Fruit fly (Drosophila melanogaster) whole organism, embryonic: ENCODE data around the gene Jupiter.

ENCODE experiments used
- Asciz ChIP-seq: fragments of 200-800 bp; sonication (Bioruptor generic); optimal IDR thresholded peaks from 2 replicates; lab custom pipeline; 2017; ENCODE audit warnings: missing biosample characterization, mild to moderate bottlenecking, missing genetic modification characterization, missing genetic modification reagents
- CG11456 ChIP-seq: fragments of 200-800 bp; sonication (Bioruptor generic); IDR thresholded peaks from 3 replicates; pipeline ENCODE4 v1.3.6; 2022; ENCODE audit warnings: missing biosample characterization, missing genetic modification characterization
- CG11560 ChIP-seq: fragments of 200-800 bp; sonication (Bioruptor generic); IDR thresholded peaks from 3 replicates; pipeline ENCODE4 v1.3.6; 2022; ENCODE audit warnings: missing biosample characterization, missing genetic modification characterization
- CG11696 ChIP-seq: fragments of 200-800 bp; sonication (Bioruptor generic); IDR thresholded peaks from 2 replicates; pipeline ENCODE4 v1.3.6; 2022; ENCODE audit warnings: missing biosample characterization, missing genetic modification characterization
- CG12659 ChIP-seq: fragments of 200-800 bp; sonication (Bioruptor generic); optimal IDR thresholded peaks from 3 replicates; lab custom pipeline; 2017; ENCODE audit warnings: mild to moderate bottlenecking, missing biosample characterization, missing genetic modification reagents, missing genetic modification characterization
- CG1603 ChIP-seq: fragments of 200-800 bp; sonication (Bioruptor generic); optimal IDR thresholded peaks from 2 replicates; lab custom pipeline; 2019; ENCODE audit warnings: missing biosample characterization, mild to moderate bottlenecking, missing genetic modification characterization, moderate library complexity
- CG17912 ChIP-seq: fragments of 200-800 bp; sonication (Bioruptor generic); optimal IDR thresholded peaks from 2 replicates; lab custom pipeline; 2018; ENCODE audit warnings: missing biosample characterization, mild to moderate bottlenecking, missing genetic modification characterization
- CG18011 ChIP-seq: fragments of 200-800 bp; sonication (Bioruptor generic); optimal IDR thresholded peaks from 2 replicates; lab custom pipeline; 2017; ENCODE audit warnings: missing biosample characterization, missing genetic modification characterization, mild to moderate bottlenecking, moderate library complexity, missing genotype
- CG18599 ChIP-seq: fragments of 200-800 bp; sonication (Bioruptor generic); optimal IDR thresholded peaks from 3 replicates; lab custom pipeline; 2017; ENCODE audit warnings: missing biosample characterization, missing genetic modification characterization, mild to moderate bottlenecking, moderate library complexity, missing genetic modification reagents
- CG18619 ChIP-seq: fragments of 200-800 bp; sonication (Bioruptor generic); optimal IDR thresholded peaks from 3 replicates; lab custom pipeline; 2017; ENCODE audit warnings: missing biosample characterization, mild to moderate bottlenecking, missing genetic modification characterization
- CG32532 ChIP-seq: fragments of 200-800 bp; sonication (Bioruptor generic); IDR thresholded peaks from 2 replicates; pipeline ENCODE4 v1.3.6; 2022; ENCODE audit warnings: missing biosample characterization, missing genetic modification characterization
- CG3281 ChIP-seq: fragments of 200-800 bp; sonication (Bioruptor generic); optimal IDR thresholded peaks from 3 replicates; lab custom pipeline; 2017; ENCODE audit warnings: missing biosample characterization, mild to moderate bottlenecking, missing genetic modification characterization
- CG3407 ChIP-seq: fragments of 200-800 bp; sonication (Bioruptor generic); optimal IDR thresholded peaks from 2 replicates; lab custom pipeline; 2018; ENCODE audit warnings: missing biosample characterization, mild to moderate bottlenecking, missing genetic modification characterization
- CG6254 ChIP-seq: fragments of 200-800 bp; sonication (Bioruptor generic); optimal IDR thresholded peaks from 3 replicates; lab custom pipeline; 2017; ENCODE audit warnings: mild to moderate bottlenecking, missing biosample characterization, missing genetic modification reagents, missing genetic modification characterization
- CG6272 ChIP-seq: fragments of 200-800 bp; sonication (Bioruptor generic); IDR thresholded peaks from 2 replicates; pipeline ENCODE4 v1.3.6; 2022; ENCODE audit warnings: missing biosample characterization, missing genetic modification characterization
- CG8765 ChIP-seq: fragments of 200-800 bp; sonication (Bioruptor generic); IDR thresholded peaks from 2 replicates; pipeline ENCODE4 v1.3.6; 2022; ENCODE audit warnings: missing biosample characterization, missing genetic modification characterization
- CG8924 ChIP-seq: fragments of 200-800 bp; optimal IDR thresholded peaks from 3 replicates; lab custom pipeline; 2019; ENCODE audit warnings: missing biosample characterization, mild to moderate bottlenecking, missing genetic modification characterization, moderate library complexity
- Camta ChIP-seq: fragments of 200-800 bp; sonication (Bioruptor generic); optimal IDR thresholded peaks from 2 replicates; lab custom pipeline; 2016; ENCODE audit warnings: missing biosample characterization, missing genetic modification characterization
- Elba2 ChIP-seq: fragments of 200-800 bp; sonication (Bioruptor generic); optimal IDR thresholded peaks from 3 replicates; lab custom pipeline; 2016; ENCODE audit warnings: missing biosample characterization, missing genetic modification characterization
- Ets97D ChIP-seq: fragments of 200-800 bp; sonication (Bioruptor generic); optimal IDR thresholded peaks from 3 replicates; lab custom pipeline; 2016; ENCODE audit warnings: missing biosample characterization, missing genetic modification characterization
- HLHmδ ChIP-seq: fragments of 200-800 bp; sonication (Bioruptor generic); optimal IDR thresholded peaks from 2 replicates; lab custom pipeline; 2018; ENCODE audit warnings: missing biosample characterization, mild to moderate bottlenecking, missing genetic modification characterization, moderate library complexity
- Hr78 ChIP-seq, 2 experiments: fragments of 200-800 bp in 1 of 2; fragments of >200 bp in 1 of 2; sonication (Bioruptor generic) in 1 of 2; optimal IDR thresholded peaks; 2 replicates each; lab custom pipeline; 2017 to 2019; ENCODE audit warnings: missing biosample characterization in 2 of 2, missing genetic modification characterization in 2 of 2, mild to moderate bottlenecking in 1 of 2, moderate library complexity in 1 of 2
- Hsf ChIP-seq: fragments of 200-800 bp; sonication (Bioruptor generic); optimal IDR thresholded peaks from 3 replicates; lab custom pipeline; 2016; ENCODE audit warnings: missing biosample characterization, missing genetic modification characterization
- Med ChIP-seq: fragments of 200-800 bp; sonication (Bioruptor generic); peaks from one replicate; lab custom pipeline; 2016; ENCODE audit warnings: missing biosample characterization, missing genetic modification characterization, mild to moderate bottlenecking, inconsistent platforms, moderate library complexity
- Myb ChIP-seq: fragments of 200-800 bp; sonication (Bioruptor generic); optimal IDR thresholded peaks from 2 replicates; lab custom pipeline; 2016; ENCODE audit warnings: missing biosample characterization, missing genetic modification characterization
- Neu2 ChIP-seq: fragments of 200-800 bp; sonication (Bioruptor generic); optimal IDR thresholded peaks from 3 replicates; lab custom pipeline; 2016; ENCODE audit warnings: missing biosample characterization, missing genetic modification characterization, borderline replicate concordance
- Opbp ChIP-seq: fragments of 200-800 bp; sonication (Bioruptor generic); IDR thresholded peaks from 3 replicates; pipeline ENCODE4 v1.3.6; 2022; ENCODE audit warnings: missing biosample characterization, missing genetic modification characterization; ENCODE audit not compliant: partially characterized antibody
- Six4 ChIP-seq: fragments of 200-800 bp; sonication (Bioruptor generic); optimal IDR thresholded peaks from 2 replicates; lab custom pipeline; 2016; ENCODE audit warnings: missing biosample characterization, missing genetic modification characterization
- ato ChIP-seq: fragments of 200-800 bp; sonication (Bioruptor generic); IDR thresholded peaks from 2 replicates; pipeline ENCODE4 v1.3.6; 2022; ENCODE audit warnings: missing biosample characterization, missing genetic modification characterization; ENCODE audit not compliant: partially characterized antibody
- az2 ChIP-seq: fragments of 200-800 bp; sonication (Bioruptor generic); optimal IDR thresholded peaks from 3 replicates; lab custom pipeline; 2016; ENCODE audit warnings: missing biosample characterization, missing genetic modification characterization
- bab2 ChIP-seq: fragments of 200-800 bp; sonication (Bioruptor generic); optimal IDR thresholded peaks from 2 replicates; lab custom pipeline; 2016; ENCODE audit warnings: missing biosample characterization, missing genetic modification characterization
- da ChIP-seq: fragments of 200-800 bp; sonication (Bioruptor generic); optimal IDR thresholded peaks from 2 replicates; lab custom pipeline; 2016; ENCODE audit warnings: missing biosample characterization, missing genetic modification characterization
- dmrt11E ChIP-seq: fragments of 200-800 bp; sonication (Bioruptor generic); optimal IDR thresholded peaks from 3 replicates; lab custom pipeline; 2018; ENCODE audit warnings: missing biosample characterization, mild to moderate bottlenecking, missing genetic modification characterization, moderate library complexity
- exex ChIP-seq: fragments of 200-800 bp; sonication (Bioruptor generic); optimal IDR thresholded peaks from 4 replicates; lab custom pipeline; 2018; ENCODE audit warnings: missing biosample characterization, mild to moderate bottlenecking, missing genetic modification characterization, moderate library complexity
- fru ChIP-seq: fragments of >200 bp; optimal IDR thresholded peaks from 2 replicates; lab custom pipeline; 2017
- ftz-f1 ChIP-seq: fragments of 200-800 bp; sonication (Bioruptor generic); optimal IDR thresholded peaks from 2 replicates; lab custom pipeline; 2016; ENCODE audit warnings: missing biosample characterization, missing genetic modification characterization
- hkb ChIP-seq, 2 experiments: fragments of 200-800 bp in 1 of 2; fragments of >200 bp in 1 of 2; sonication (Bioruptor generic) in 1 of 2; IDR thresholded peaks in 1 of 2; optimal IDR thresholded peaks in 1 of 2; 2 replicates each; pipeline versions ENCODE4 v1.3.6 to Lab custom; 2017 to 2022; ENCODE audit warnings: missing biosample characterization in 1 of 2, missing genetic modification characterization in 1 of 2
- lab ChIP-seq: fragments of 200-800 bp; sonication (Bioruptor generic); optimal IDR thresholded peaks from 3 replicates; lab custom pipeline; 2017; ENCODE audit warnings: missing biosample characterization, missing genetic modification characterization, mild to moderate bottlenecking, moderate library complexity, missing genetic modification reagents
- lov ChIP-seq, 2 experiments: fragments of 200-800 bp in 1 of 2; fragments of >200 bp in 1 of 2; sonication (Bioruptor generic) in 1 of 2; IDR thresholded peaks in 1 of 2; optimal IDR thresholded peaks in 1 of 2; 2 replicates in 1 of 2; 3 replicates in 1 of 2; pipeline versions ENCODE4 v1.3.6 to Lab custom; 2017 to 2022; ENCODE audit warnings: missing biosample characterization in 1 of 2, missing genetic modification characterization in 1 of 2
- mld ChIP-seq: fragments of 200-800 bp; sonication (Bioruptor generic); IDR thresholded peaks from 3 replicates; pipeline ENCODE4 v1.3.6; 2022; ENCODE audit warnings: missing biosample characterization, missing genetic modification characterization; ENCODE audit not compliant: partially characterized antibody
- nerfin-1 ChIP-seq: fragments of 200-800 bp; sonication (Bioruptor generic); optimal IDR thresholded peaks from 3 replicates; lab custom pipeline; 2019; ENCODE audit warnings: missing biosample characterization, mild to moderate bottlenecking, missing genetic modification characterization, moderate library complexity
- pros ChIP-seq: fragments of 200-800 bp; sonication (Bioruptor generic); optimal IDR thresholded peaks from 3 replicates; lab custom pipeline; 2019; ENCODE audit warnings: missing biosample characterization, mild to moderate bottlenecking, missing genetic modification characterization, moderate library complexity
- psq ChIP-seq: fragments of 200-800 bp; sonication (Bioruptor generic); optimal IDR thresholded peaks from 2 replicates; lab custom pipeline; 2017; ENCODE audit warnings: missing biosample characterization, missing genetic modification characterization
- salm ChIP-seq: fragments of 200-800 bp; sonication (Bioruptor generic); optimal IDR thresholded peaks from 2 replicates; lab custom pipeline; 2018; ENCODE audit warnings: missing biosample characterization, mild to moderate bottlenecking, missing genetic modification characterization
- sens ChIP-seq: fragments of 200-800 bp; sonication (Bioruptor generic); peaks from one replicate; lab custom pipeline; 2016; ENCODE audit warnings: missing biosample characterization, missing genetic modification characterization
- sob ChIP-seq: fragments of 200-800 bp; sonication (Bioruptor generic); IDR thresholded peaks from 2 replicates; pipeline ENCODE4 v1.3.6; 2022; ENCODE audit warnings: missing biosample characterization, missing genetic modification characterization
- sr ChIP-seq: fragments of 200-800 bp; sonication (Bioruptor generic); IDR thresholded peaks from 3 replicates; pipeline ENCODE4 v1.3.6; 2022; ENCODE audit warnings: missing biosample characterization, missing genetic modification characterization
- tll ChIP-seq, 2 experiments: fragments of 200-800 bp in 1 of 2; fragments of >200 bp in 1 of 2; sonication (Bioruptor generic) in 1 of 2; optimal IDR thresholded peaks; 2 replicates each; lab custom pipeline; 2017 to 2019; ENCODE audit warnings: missing biosample characterization in 2 of 2, missing genetic modification characterization in 2 of 2, mild to moderate bottlenecking in 1 of 2, moderate library complexity in 1 of 2
- wek ChIP-seq: fragments of 200-800 bp; sonication (Bioruptor generic); optimal IDR thresholded peaks from 3 replicates; lab custom pipeline; 2018; ENCODE audit warnings: missing biosample characterization, mild to moderate bottlenecking, missing genetic modification characterization, moderate library complexity
- zf30C ChIP-seq: fragments of 200-800 bp; sonication (Bioruptor generic); optimal IDR thresholded peaks from 3 replicates; lab custom pipeline; 2018; ENCODE audit warnings: missing biosample characterization, mild to moderate bottlenecking, missing genetic modification characterization

Gene Jupiter

DNA sequence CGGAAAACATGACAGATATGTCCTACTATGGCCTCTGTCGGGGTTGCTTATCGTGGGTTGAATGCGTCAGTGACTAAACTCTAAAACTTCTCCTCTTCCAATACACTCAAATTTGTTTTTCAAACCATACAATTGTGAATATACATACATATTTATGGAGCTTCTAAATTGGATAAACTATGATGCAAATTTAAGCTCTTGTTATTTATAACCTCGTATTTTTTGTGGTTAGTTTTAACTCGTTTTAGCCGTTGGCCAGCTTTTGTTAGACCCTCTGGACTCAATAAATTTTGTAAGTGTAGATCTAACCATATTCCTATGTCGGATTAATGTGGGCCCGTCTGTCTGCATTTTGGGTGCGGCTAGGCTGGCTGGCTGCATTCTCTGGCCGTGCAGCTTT, 2.3 kb downstream of the Jupiter start (continued):
- no peak for TF ChIP-seq ftz-f1 (GFP tag; lab: Kevin White, UChicago)
- peak; percentile 88 for TF ChIP-seq sens (GFP tag; lab: Kevin White, UChicago)
- peak; percentile 85 for TF ChIP-seq dmrt11E (tag; lab: Kevin White, UChicago)
- no peak for TF ChIP-seq CG11560 (tag; lab: Robert Waterston, UW)
- no peak for TF ChIP-seq CG18011
- TF ChIP-seq CG8924 (tag; lab: Kevin White, UChicago) = peak; percentile 46
- TF ChIP-seq CG6254 (GFP tag; lab: Kevin White, UChicago) = peak; percentile 60
- TF ChIP-seq CG3281 (GFP tag; lab: Kevin White, UChicago) = no peak
- peak; percentile 77 for TF ChIP-seq zf30C
- TF ChIP-seq CG11456 (GFP tag; lab: Robert Waterston, UW) = no peak
- no peak for TF ChIP-seq CG11696
- TF ChIP-seq sob (GFP tag; lab: Robert Waterston, UW) = no peak
- no peak for TF ChIP-seq CG6272 (GFP tag; lab: Robert Waterston, UW)
- TF ChIP-seq salm (tag; lab: Kevin White, UChicago) = no peak
- no peak for TF ChIP-seq pros
- no peak for TF ChIP-seq ato (GFP tag; lab: Robert Waterston, UW)
- TF ChIP-seq bab2 (GFP tag; lab: Kevin White, UChicago) = no peak
- TF ChIP-seq Hr78 (GFP tag; optimal IDR thresholded peaks at IDR 0.05; lab: Kevin White, UChicago) = no peak
- TF ChIP-seq CG32532 (GFP tag; lab: Robert Waterston, UW) = no peak
- peak; percentile 41 for TF ChIP-seq CG3407
- TF ChIP-seq CG17912 (GFP tag; lab: Kevin White, UChicago) = no peak
- peak; percentile 5 for TF ChIP-seq Camta
- no peak for TF ChIP-seq psq (GFP tag; lab: Kevin White, UChicago)
- TF ChIP-seq Ets97D = no peak
- TF ChIP-seq lab (GFP tag; lab: Kevin White, UChicago) = no peak
- TF ChIP-seq exex = no peak
- TF ChIP-seq Med (GFP tag; lab: Kevin White, UChicago) = peak; percentile 49
- TF ChIP-seq Six4 (GFP tag; lab: Kevin White, UChicago) = peak; percentile 38
- TF ChIP-seq az2 (GFP tag; lab: Kevin White, UChicago) = peak; percentile 33
- no peak for TF ChIP-seq Elba2 (GFP tag; lab: Kevin White, UChicago)
- TF ChIP-seq Neu2 (GFP tag; lab: Kevin White, UChicago) = no peak
- no peak for TF ChIP-seq da (GFP tag; lab: Kevin White, UChicago)
- no peak for TF ChIP-seq wek (GFP tag; lab: Kevin White, UChicago)
- no peak for TF ChIP-seq Opbp
- no peak for TF ChIP-seq mld (GFP tag; lab: Robert Waterston, UW)
- no peak for TF ChIP-seq HLHmδ
- TF ChIP-seq nerfin-1 (tag; lab: Kevin White, UChicago) = peak; percentile 17
- no peak for TF ChIP-seq Asciz
- no peak for TF ChIP-seq CG18619 (GFP tag; lab: Kevin White, UChicago)
- TF ChIP-seq CG18599 (GFP tag; lab: Kevin White, UChicago) = no peak
- no peak for TF ChIP-seq hkb (optimal IDR thresholded peaks at IDR 0.05; lab: Kevin White, UChicago)
- TF ChIP-seq hkb (GFP tag; IDR thresholded peaks at IDR 0.05; lab: Robert Waterston, UW) = no peak
- peak; percentile 57 for TF ChIP-seq Hsf (GFP tag; lab: Kevin White, UChicago)
- TF ChIP-seq CG12659 (GFP tag; lab: Kevin White, UChicago) = no peak
- TF ChIP-seq lov (optimal IDR thresholded peaks at IDR 0.05; lab: Kevin White, UChicago) = no peak
- TF ChIP-seq lov (GFP tag; IDR thresholded peaks at IDR 0.05; lab: Robert Waterston, UW) = no peak
- peak; percentile 58 for TF ChIP-seq CG1603
- no peak for TF ChIP-seq tll (GFP tag; optimal IDR thresholded peaks at IDR 0.05; lab: Kevin White, UChicago)
- no peak for TF ChIP-seq fru
- TF ChIP-seq CG8765 (GFP tag; lab: Robert Waterston, UW) = no peak; the same call in 1 of the 2 replicates
- TF ChIP-seq sr = no peak
- TF ChIP-seq Myb (GFP tag; lab: Kevin White, UChicago) = no peak
